Worm (Caenorhabditis elegans) whole organism, L4 larva: ENCODE results near the gene C18D11.10.

ENCODE experiments used
- D1046.2 ChIP-seq: fragments of 200-800 bp; sonication (Bioruptor generic); IDR thresholded peaks from 2 replicates; pipeline ENCODE4 v1.3.6; 2022; ENCODE audit warnings: missing genetic modification characterization, missing compliant biosample characterization
- F26F4.8 ChIP-seq: fragments of 200-800 bp; sonication (Bioruptor generic); conservative IDR thresholded peaks from 2 replicates; pipeline ENCODE4 v1.3.6; 2022; ENCODE audit warnings: missing genetic modification characterization, missing compliant biosample characterization
- R02D3.7 ChIP-seq: fragments of 150-350 bp; sonication (generic microtip); optimal IDR thresholded peaks from 3 replicates; lab custom pipeline; 2014; ENCODE audit warnings: missing biosample characterization, missing genetic modification characterization
- T20F7.1 ChIP-seq: fragments of 200-800 bp; sonication (Bioruptor generic); optimal IDR thresholded peaks from 2 replicates; lab custom pipeline; 2018; ENCODE audit warnings: mild to moderate bottlenecking, missing genetic modification characterization, missing compliant biosample characterization
- T26A8.4 ChIP-seq: fragments of 200-800 bp; sonication (Bioruptor generic); IDR thresholded peaks from 2 replicates; pipeline ENCODE4 v1.3.6; 2022; ENCODE audit warnings: missing genetic modification characterization, missing compliant biosample characterization
- Y105C5A.15 ChIP-seq: fragments of 200-800 bp; sonication (Bioruptor generic); IDR thresholded peaks from 2 replicates; pipeline ENCODE4 v1.3.6; 2022; ENCODE audit warnings: missing genetic modification characterization, missing compliant biosample characterization
- Y5F2A.4 ChIP-seq: fragments of 200-800 bp; sonication (Bioruptor generic); optimal IDR thresholded peaks from 2 replicates; lab custom pipeline; 2018; ENCODE audit warnings: mild to moderate bottlenecking, missing genetic modification characterization, missing compliant biosample characterization
- ZK337.2 ChIP-seq: fragments of 200-800 bp; sonication (Bioruptor generic); IDR thresholded peaks from 2 replicates; pipeline ENCODE4 v1.3.6; 2022; ENCODE audit warnings: missing genetic modification reagents, missing genetic modification characterization, missing compliant biosample characterization
- aha-1 ChIP-seq: fragments of 150-350 bp; peaks from one replicate; lab custom pipeline; 2014; ENCODE audit warnings: missing biosample characterization, missing genetic modification characterization
- aly-2 ChIP-seq: sonication (generic microtip); optimal IDR thresholded peaks from 2 replicates; lab custom pipeline; 2018; ENCODE audit warnings: missing biosample characterization, missing genetic modification characterization
- ceh-28 ChIP-seq: fragments of 150-350 bp; optimal IDR thresholded peaks from 2 replicates; lab custom pipeline; 2014; ENCODE audit warnings: missing biosample characterization, missing genetic modification reagents, missing genetic modification characterization
- ceh-62 ChIP-seq: sonication (generic microtip); optimal IDR thresholded peaks from 2 replicates; lab custom pipeline; 2017; ENCODE audit warnings: missing biosample characterization, missing genetic modification characterization
- cey-2 ChIP-seq: sonication (generic microtip); optimal IDR thresholded peaks from 3 replicates; lab custom pipeline; 2017; ENCODE audit warnings: missing genetic modification characterization, mild to moderate bottlenecking, missing compliant biosample characterization, antibody characterized with exemption, borderline replicate concordance; ENCODE audit not compliant: insufficient read depth
- daf-16 ChIP-seq, 3 experiments: sonication (generic microtip); optimal IDR thresholded peaks; 2 replicates each; lab custom pipeline; 2016 to 2017; ENCODE audit warnings: missing genetic modification characterization in 3 of 3, missing genetic modification reagents in 3 of 3, mild to moderate bottlenecking in 2 of 3, missing compliant biosample characterization in 2 of 3, missing biosample characterization in 1 of 3, moderate library complexity in 1 of 3
- dmd-6 ChIP-seq: fragments of 200-800 bp; sonication (Bioruptor generic); IDR thresholded peaks from 2 replicates; pipeline ENCODE4 v1.3.6; 2022; ENCODE audit warnings: missing genetic modification reagents, missing genetic modification characterization, missing compliant biosample characterization
- dmd-9 ChIP-seq: fragments of 200-800 bp; sonication (Bioruptor generic); IDR thresholded peaks from 2 replicates; pipeline ENCODE4 v1.3.6; 2022; ENCODE audit warnings: missing genetic modification reagents, missing genetic modification characterization, missing compliant biosample characterization
- dve-1 ChIP-seq: sonication (generic microtip); optimal IDR thresholded peaks from 2 replicates; lab custom pipeline; 2017; ENCODE audit warnings: antibody characterized with exemption, mild to moderate bottlenecking, missing genetic modification characterization, missing compliant biosample characterization; ENCODE audit not compliant: insufficient read depth
- egl-27 ChIP-seq: sonication (generic microtip); optimal IDR thresholded peaks from 3 replicates; lab custom pipeline; 2017; ENCODE audit warnings: missing biosample characterization, missing genetic modification reagents, missing genetic modification characterization
- hif-1 ChIP-seq, 2 experiments: sonication (generic microtip); optimal IDR thresholded peaks; 2 replicates each; lab custom pipeline; 2016 to 2017; ENCODE audit warnings: missing compliant biosample characterization in 2 of 2, missing genetic modification characterization in 2 of 2, missing genetic modification reagents in 2 of 2, missing genotype in 2 of 2, mild to moderate bottlenecking in 1 of 2
- hlh-11 ChIP-seq: fragments of 200-800 bp; sonication (Bioruptor generic); optimal IDR thresholded peaks from 2 replicates; lab custom pipeline; 2018; ENCODE audit warnings: mild to moderate bottlenecking, missing genetic modification characterization, missing compliant biosample characterization
- jun-1 ChIP-seq: fragments of 150-350 bp; optimal IDR thresholded peaks from 2 replicates; lab custom pipeline; 2014; ENCODE audit warnings: missing biosample characterization, missing genetic modification reagents, missing genetic modification characterization
- lim-7 ChIP-seq: fragments of 200-800 bp; sonication (Bioruptor generic); IDR thresholded peaks from 2 replicates; pipeline ENCODE4 v1.3.6; 2022; ENCODE audit warnings: missing genetic modification characterization, missing compliant biosample characterization
- lin-1 ChIP-seq: fragments of 200-800 bp; sonication (Bioruptor generic); IDR thresholded peaks from 2 replicates; pipeline ENCODE4 v1.3.6; 2022; ENCODE audit warnings: missing genetic modification reagents, missing genetic modification characterization, missing compliant biosample characterization
- lin-13 ChIP-seq: fragments of 150-350 bp; optimal IDR thresholded peaks from 2 replicates; lab custom pipeline; 2014; ENCODE audit warnings: missing biosample characterization, missing genetic modification reagents, missing genetic modification characterization
- lin-39 ChIP-seq: fragments of 150-350 bp; optimal IDR thresholded peaks from 2 replicates; lab custom pipeline; 2014; ENCODE audit warnings: missing biosample characterization, missing genetic modification reagents, missing genetic modification characterization
- lir-3 ChIP-seq: sonication (generic microtip); optimal IDR thresholded peaks from 2 replicates; lab custom pipeline; 2016; ENCODE audit warnings: mild to moderate bottlenecking, missing genetic modification characterization, missing compliant biosample characterization
- madf-9 ChIP-seq: fragments of 200-800 bp; sonication (Bioruptor generic); conservative IDR thresholded peaks from 2 replicates; pipeline ENCODE4 v1.3.6; 2022; ENCODE audit warnings: missing genetic modification reagents, missing genetic modification characterization, missing compliant biosample characterization
- mdl-1 ChIP-seq, 2 experiments: fragments of 150-350 bp in 1 of 2; sonication (generic microtip) in 1 of 2; optimal IDR thresholded peaks; 2 replicates each; lab custom pipeline; 2014 to 2017; ENCODE audit warnings: missing biosample characterization in 2 of 2, missing genetic modification characterization in 2 of 2
- mep-1 ChIP-seq: fragments of 150-350 bp; sonication (generic microtip); optimal IDR thresholded peaks from 3 replicates; lab custom pipeline; 2014; ENCODE audit warnings: missing biosample characterization, missing genetic modification characterization
- mes-2 ChIP-seq: sonication (generic microtip); optimal IDR thresholded peaks from 2 replicates; lab custom pipeline; 2016; ENCODE audit warnings: missing genotype, mild to moderate bottlenecking, missing genetic modification characterization, missing compliant biosample characterization; ENCODE audit not compliant: poor library complexity, severe bottlenecking
- mxl-3 ChIP-seq: fragments of 200-800 bp; sonication (Bioruptor generic); optimal IDR thresholded peaks from 2 replicates; lab custom pipeline; 2018; ENCODE audit warnings: mild to moderate bottlenecking, missing genetic modification characterization, missing compliant biosample characterization
- nhr-10 ChIP-seq: fragments of 150-350 bp; optimal IDR thresholded peaks from 2 replicates; lab custom pipeline; 2014; ENCODE audit warnings: missing biosample characterization, missing genetic modification characterization
- nhr-111 ChIP-seq: fragments of 200-800 bp; sonication (Bioruptor generic); optimal IDR thresholded peaks from 2 replicates; lab custom pipeline; 2018; ENCODE audit warnings: mild to moderate bottlenecking, missing genetic modification characterization, missing compliant biosample characterization
- nhr-28 ChIP-seq: fragments of 150-350 bp; optimal IDR thresholded peaks from 2 replicates; lab custom pipeline; 2014; ENCODE audit warnings: missing biosample characterization, missing genetic modification characterization
- nhr-41 ChIP-seq: fragments of 200-800 bp; sonication (Bioruptor generic); IDR thresholded peaks from 2 replicates; pipeline ENCODE4 v1.3.6; 2022; ENCODE audit warnings: missing genetic modification reagents, missing genetic modification characterization, missing compliant biosample characterization
- nhr-48 ChIP-seq: sonication (generic microtip); optimal IDR thresholded peaks from 2 replicates; lab custom pipeline; 2016; ENCODE audit warnings: mild to moderate bottlenecking, missing genetic modification characterization, missing compliant biosample characterization
- nhr-6 ChIP-seq: fragments of 150-350 bp; optimal IDR thresholded peaks from 2 replicates; lab custom pipeline; 2014; ENCODE audit warnings: missing biosample characterization, missing genetic modification characterization
- nhr-77 ChIP-seq: fragments of 150-350 bp; optimal IDR thresholded peaks from 2 replicates; lab custom pipeline; 2014; ENCODE audit warnings: missing biosample characterization, missing genetic modification characterization
- pha-4 ChIP-seq, 2 experiments: fragments of 150-350 bp in 1 of 2; fragments of 200-800 bp in 1 of 2; sonication (Bioruptor generic) in 1 of 2; IDR thresholded peaks in 1 of 2; optimal IDR thresholded peaks in 1 of 2; 2 replicates each; pipeline versions ENCODE4 v1.3.6 to Lab custom; 2014 to 2022; ENCODE audit warnings: missing genetic modification characterization in 2 of 2, missing genetic modification reagents in 2 of 2, missing biosample characterization in 1 of 2, missing compliant biosample characterization in 1 of 2
- rbr-2 ChIP-seq: sonication (generic microtip); optimal IDR thresholded peaks from 2 replicates; lab custom pipeline; 2016; ENCODE audit warnings: missing genotype, missing genetic modification characterization, missing compliant biosample characterization
- saeg-2 ChIP-seq: fragments of 200-800 bp; sonication (Bioruptor generic); IDR thresholded peaks from 2 replicates; pipeline ENCODE4 v1.3.6; 2022; ENCODE audit warnings: missing genetic modification reagents, missing genetic modification characterization, missing compliant biosample characterization
- set-16 ChIP-seq: fragments of 200-800 bp; sonication (Bioruptor generic); IDR thresholded peaks from 2 replicates; pipeline ENCODE4 v1.3.6; 2022; ENCODE audit warnings: missing genetic modification reagents, missing genetic modification characterization, missing compliant biosample characterization
- snpc-1.2 ChIP-seq: fragments of 200-800 bp; sonication (Bioruptor generic); IDR thresholded peaks from 2 replicates; pipeline ENCODE4 v1.3.6; 2022; ENCODE audit warnings: missing genetic modification reagents, missing genetic modification characterization, missing compliant biosample characterization
- snpc-4 ChIP-seq: fragments of 150-350 bp; optimal IDR thresholded peaks from 2 replicates; lab custom pipeline; 2014; ENCODE audit warnings: missing biosample characterization, missing genetic modification characterization
- spr-3 ChIP-seq: fragments of 200-800 bp; sonication (Bioruptor generic); optimal IDR thresholded peaks from 2 replicates; lab custom pipeline; 2018; ENCODE audit warnings: mild to moderate bottlenecking, missing genetic modification characterization, missing compliant biosample characterization
- tra-1 ChIP-seq: fragments of 200-800 bp; sonication (Bioruptor generic); IDR thresholded peaks from 2 replicates; pipeline ENCODE4 v1.3.6; 2022; ENCODE audit warnings: missing genetic modification reagents, missing genetic modification characterization, missing compliant biosample characterization
- unc-130 ChIP-seq: sonication (generic microtip); optimal IDR thresholded peaks from 2 replicates; lab custom pipeline; 2016; ENCODE audit warnings: missing genetic modification reagents, missing genetic modification characterization, missing compliant biosample characterization
- vab-7 ChIP-seq: fragments of 200-800 bp; sonication (Bioruptor generic); IDR thresholded peaks from 2 replicates; pipeline ENCODE4 v1.3.6; 2022; ENCODE audit warnings: missing genetic modification reagents, missing genetic modification characterization, missing compliant biosample characterization
- zag-1 ChIP-seq: fragments of 150-350 bp; optimal IDR thresholded peaks from 2 replicates; lab custom pipeline; 2014; ENCODE audit warnings: missing biosample characterization, missing genetic modification characterization
- zip-11 ChIP-seq: fragments of 200-800 bp; sonication (Bioruptor generic); IDR thresholded peaks from 2 replicates; pipeline ENCODE4 v1.3.6; 2022; ENCODE audit warnings: missing genetic modification characterization, missing compliant biosample characterization

The C18D11.10 gene

DNA sequence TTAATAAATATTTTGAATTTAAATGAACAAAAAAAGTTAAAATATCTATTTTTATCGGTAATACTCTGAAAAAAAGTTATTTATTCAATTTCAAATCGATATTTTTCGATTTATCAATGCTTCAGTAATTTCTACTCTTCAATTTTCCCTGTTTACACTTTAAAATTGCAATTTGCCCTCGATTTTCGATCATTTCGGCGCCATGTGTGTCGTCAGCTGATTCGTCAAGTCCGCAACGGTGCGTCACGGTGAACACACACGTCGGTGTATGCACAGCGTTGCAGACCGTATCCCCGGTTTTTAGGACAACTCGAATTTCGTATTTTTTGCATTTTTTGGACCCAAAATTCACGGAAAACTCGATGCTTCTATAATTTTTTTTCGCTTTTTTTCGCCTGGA, 15.7 kb downstream of the C18D11.10 start, which contains the start of gene C18D11.3 (continued):
- no peak for TF ChIP-seq lin-1
- no peak for TF ChIP-seq F26F4.8 (GFP tag; lab: Robert Waterston, UW)
- no peak for TF ChIP-seq R02D3.7 (tag; lab: Kevin White, UChicago)
- no peak for TF ChIP-seq nhr-111
- TF ChIP-seq T20F7.1 = no peak
- TF ChIP-seq zag-1 (tag; lab: Kevin White, UChicago) = no peak
- no peak for TF ChIP-seq saeg-2 (GFP tag; lab: Robert Waterston, UW)
- TF ChIP-seq unc-130 (GFP tag; lab: Kevin White, UChicago) = peak; percentile 36
- no peak for TF ChIP-seq lir-3 (tag; lab: Kevin White, UChicago)
- TF ChIP-seq aly-2 = no peak
- peak; percentile 90 for TF ChIP-seq mep-1
- TF ChIP-seq snpc-1.2 (GFP tag; lab: Robert Waterston, UW) = no peak
- 0 out of 2 replicates have a peak, but pooled peaks have one; percentile 29 for TF ChIP-seq ZK337.2 (GFP tag; lab: Robert Waterston, UW)
- peak; percentile 55; the same call in 1 of the 2 replicates for TF ChIP-seq tra-1 (GFP tag; lab: Robert Waterston, UW)
- peak; percentile 35 for TF ChIP-seq nhr-6
- no peak for TF ChIP-seq jun-1 (tag; lab: Kevin White, UChicago)
- no peak for TF ChIP-seq Y5F2A.4 (GFP tag; lab: Kevin White, UChicago)
- peak; percentile 88 for TF ChIP-seq lin-13 (GFP tag; lab: Kevin White, UChicago)
- TF ChIP-seq aha-1 (tag; lab: Kevin White, UChicago) = peak; percentile 99
- peak in 1 of 2 experiments; percentile 89 for TF ChIP-seq mdl-1 (tag; optimal IDR thresholded peaks at IDR 0.05; lab: Kevin White, UChicago)
- TF ChIP-seq dmd-9 (GFP tag; lab: Robert Waterston, UW) = 0 out of 2 replicates have a peak, but pooled peaks have one; percentile 48
- peak; percentile 88 for TF ChIP-seq dve-1
- peak in 1 of 2 experiments; percentile 76 for TF ChIP-seq hif-1 (tag; optimal IDR thresholded peaks at IDR 0.05; lab: Kevin White, UChicago)
- peak; percentile 98 for TF ChIP-seq mxl-3 (GFP tag; lab: Kevin White, UChicago)
- peak; percentile 86 for TF ChIP-seq mes-2 (tag; lab: Kevin White, UChicago)
- no peak for TF ChIP-seq nhr-41 (GFP tag; lab: Robert Waterston, UW)
- no peak for TF ChIP-seq nhr-10 (tag; lab: Kevin White, UChicago)
- no peak for TF ChIP-seq egl-27 (tag; lab: Kevin White, UChicago)
- no peak for TF ChIP-seq nhr-48 (tag; lab: Kevin White, UChicago)
- TF ChIP-seq dmd-6 (GFP tag; lab: Robert Waterston, UW) = peak; percentile 87
- no peak for TF ChIP-seq zip-11 (GFP tag; lab: Robert Waterston, UW)
- no peak for TF ChIP-seq cey-2 (tag; lab: Kevin White, UChicago)
- no peak for TF ChIP-seq set-16 (GFP tag; lab: Robert Waterston, UW)
- no peak; the same call in 1 of the 2 replicates for TF ChIP-seq lim-7 (GFP tag; lab: Robert Waterston, UW)
- TF ChIP-seq hlh-11 = peak; percentile 99
- TF ChIP-seq Y105C5A.15 (GFP tag; lab: Robert Waterston, UW) = no peak
- peak; percentile 69 for TF ChIP-seq vab-7 (GFP tag; lab: Robert Waterston, UW)
- TF ChIP-seq D1046.2 (GFP tag; lab: Robert Waterston, UW) = no peak
- TF ChIP-seq T26A8.4 (GFP tag; lab: Robert Waterston, UW) = peak; percentile 63
- peak in 1 of 2 experiments; percentile 38 for TF ChIP-seq daf-16 (GFP tag; optimal IDR thresholded peaks at IDR 0.05; lab: Kevin White, UChicago)
- peak; percentile 99 for TF ChIP-seq daf-16 (tag; optimal IDR thresholded peaks at IDR 0.05; lab: Kevin White, UChicago)
- no peak for TF ChIP-seq snpc-4 (tag; lab: Kevin White, UChicago)
- peak; percentile 74 for TF ChIP-seq rbr-2 (tag; lab: Kevin White, UChicago)
- TF ChIP-seq madf-9 (GFP tag; lab: Robert Waterston, UW) = peak; percentile 55; the same call in 1 of the 2 replicates
- no peak for TF ChIP-seq spr-3
- peak; percentile 86 for TF ChIP-seq nhr-77 (tag; lab: Kevin White, UChicago)
- TF ChIP-seq pha-4 (GFP tag; IDR thresholded peaks at IDR 0.05; lab: Robert Waterston, UW) = peak; percentile 13; the same call in 1 of the 2 replicates
- peak; percentile 21 for TF ChIP-seq pha-4 (tag; optimal IDR thresholded peaks at IDR 0.05; lab: Kevin White, UChicago)
- no peak for TF ChIP-seq ceh-62
- TF ChIP-seq ceh-28 (tag; lab: Kevin White, UChicago) = no peak
- peak; percentile 67 for TF ChIP-seq nhr-28 (tag; lab: Kevin White, UChicago)
- no peak for TF ChIP-seq lin-39 (tag; lab: Kevin White, UChicago)
